Fruit fly (Drosophila melanogaster): Measurements from ENCODE around the gene CG45064.

CG45064 gene

dm6 chrX:14929813-14930212 lies 47.4 kb upstream of the CG45064 start:
- TF ChIP-seq CG17829 (tag; optimal IDR thresholded peaks at IDR 0.05) (no peak), exex (tag; optimal IDR thresholded peaks at IDR 0.05) (peak; percentile 79), maf-S (GFP tag; optimal IDR thresholded peaks at IDR 0.05) (no peak), Pdp1 (GFP tag; optimal IDR thresholded peaks at IDR 0.05) (peak in 1 of 2 experiments; percentile 60), mirr (GFP tag; optimal IDR thresholded peaks at IDR 0.05) (peak; percentile 75), lab (GFP tag; optimal IDR thresholded peaks at IDR 0.05) (peak; percentile 53), sug (tag; optimal IDR thresholded peaks at IDR 0.05) (peak; percentile 80), Med (GFP tag) (peak; percentile 52), Hey (tag; optimal IDR thresholded peaks at IDR 0.05) (peak; percentile 60), NfI (GFP tag; optimal IDR thresholded peaks at IDR 0.05) (no peak), grn (GFP tag; optimal IDR thresholded peaks at IDR 0.05) (peak; percentile 98), BtbVII (GFP tag; optimal IDR thresholded peaks at IDR 0.05) (peak; percentile 81), CG34376 (GFP tag; optimal IDR thresholded peaks at IDR 0.05) (peak; percentile 42)

- TF ChIP-seq gce (GFP tag; IDR thresholded peaks at IDR 0.05) (no peak), ERR (GFP tag; optimal IDR thresholded peaks at IDR 0.05) (no peak), Deaf1 (tag; optimal IDR thresholded peaks at IDR 0.05) (no peak), fd64A (GFP tag; optimal IDR thresholded peaks at IDR 0.05) (no peak), ara (GFP tag; IDR thresholded peaks at IDR 0.05) (no peak), CG16863 (GFP tag; optimal IDR thresholded peaks at IDR 0.05) (no peak), Lpt (GFP tag; optimal IDR thresholded peaks at IDR 0.05) (no peak), CG3407 (GFP tag; optimal IDR thresholded peaks at IDR 0.05) (no peak)
Measured at dm6 chrX:14928844-14929243, 46.5 kb upstream of the CG45064 start, which contains the start of gene CG32591. CG32591 (minus strand) TSS chrX:14928944.

dm6 chrX:14923277-14924019 lies 41.1 kb upstream of the CG45064 start, which contains the start of gene CG9503:
CG9503 (minus strand) TSS chrX:14923493.
- no peak for TF ChIP-seq CG43689 (GFP tag; IDR thresholded peaks at IDR 0.05)
- TF ChIP-seq Rfx (GFP tag; IDR thresholded peaks at IDR 0.05): no peak
- TF ChIP-seq sens (GFP tag): no peak
- peak; percentile 67 for TF ChIP-seq Meics (GFP tag; optimal IDR thresholded peaks at IDR 0.05)
- no peak for TF ChIP-seq CG17829 (tag; optimal IDR thresholded peaks at IDR 0.05)
- TF ChIP-seq Med (GFP tag): peak; percentile 5
- TF ChIP-seq CG14965 (GFP tag; optimal IDR thresholded peaks at IDR 0.05; ENCODE audit: borderline replicate concordance): no peak
- TF ChIP-seq kni (GFP tag; optimal IDR thresholded peaks at IDR 0.05): peak; percentile 60
- TF ChIP-seq eyg (GFP tag; optimal IDR thresholded peaks at IDR 0.05): no peak
- TF ChIP-seq CG17359 (tag; optimal IDR thresholded peaks at IDR 0.05): no peak
- no peak for TF ChIP-seq CG33557 (GFP tag; optimal IDR thresholded peaks at IDR 0.05)
- TF ChIP-seq CG12942 (GFP tag; optimal IDR thresholded peaks at IDR 0.05): no peak
- peak; percentile 74 for TF ChIP-seq Blimp-1 (GFP tag; optimal IDR thresholded peaks at IDR 0.05)
- TF ChIP-seq CG2889 (GFP tag; IDR thresholded peaks at IDR 0.05): no peak
- no peak for TF ChIP-seq CG3995 (GFP tag; optimal IDR thresholded peaks at IDR 0.05)
- TF ChIP-seq slbo (GFP tag; IDR thresholded peaks at IDR 0.05): no peak
- peak; percentile 70 for TF ChIP-seq CG8388 (GFP tag; optimal IDR thresholded peaks at IDR 0.05)
- no peak for TF ChIP-seq NC2α (GFP tag; optimal IDR thresholded peaks at IDR 0.05)
- no peak for TF ChIP-seq CG6854 (GFP tag; optimal IDR thresholded peaks at IDR 0.05)
- peak in 1 of 2 experiments; percentile 50 for TF ChIP-seq Trl (optimal IDR thresholded peaks at IDR 0.05)
- no peak for TF ChIP-seq Trl (GFP tag; optimal IDR thresholded peaks at IDR 0.05)
- no peak for TF ChIP-seq repo (GFP tag; optimal IDR thresholded peaks at IDR 0.05)
- no peak for TF ChIP-seq D19B (GFP tag; optimal IDR thresholded peaks at IDR 0.05)
- TF ChIP-seq Ptx1 (GFP tag; IDR thresholded peaks at IDR 0.05): no peak
- no peak for TF ChIP-seq CG2116 (GFP tag; optimal IDR thresholded peaks at IDR 0.05)
- no peak for TF ChIP-seq Lpt (GFP tag; optimal IDR thresholded peaks at IDR 0.05)
- peak; percentile 67 for TF ChIP-seq Jarid2 (GFP tag; optimal IDR thresholded peaks at IDR 0.05)
- TF ChIP-seq Deaf1 (tag; optimal IDR thresholded peaks at IDR 0.05): peak; percentile 9
- TF ChIP-seq trem (tag; optimal IDR thresholded peaks at IDR 0.05): no peak
- peak; percentile 21 for TF ChIP-seq CTCF (GFP tag; optimal IDR thresholded peaks at IDR 0.05)
- TF ChIP-seq CG17568 (GFP tag; optimal IDR thresholded peaks at IDR 0.05): no peak
